Fruit fly (Drosophila melanogaster) whole organism, embryonic: ENCODE measurements around the gene CG34180.

Source experiments
- Abd-B ChIP-seq: fragments of 200-800 bp; sonication (Bioruptor generic); optimal IDR thresholded peaks from 2 replicates; lab custom pipeline; 2018; ENCODE audit warnings: missing biosample characterization, mild to moderate bottlenecking, missing genetic modification characterization, moderate library complexity
- Asciz ChIP-seq: fragments of 200-800 bp; sonication (Bioruptor generic); optimal IDR thresholded peaks from 2 replicates; lab custom pipeline; 2017; ENCODE audit warnings: missing biosample characterization, mild to moderate bottlenecking, missing genetic modification characterization, missing genetic modification reagents
- BEAF-32 ChIP-seq: fragments of 200-800 bp; sonication (Bioruptor generic); optimal IDR thresholded peaks from 3 replicates; lab custom pipeline; 2017; ENCODE audit warnings: missing biosample characterization, missing genetic modification characterization, mild to moderate bottlenecking, moderate library complexity, missing genetic modification reagents
- CG10147 ChIP-seq: fragments of 200-800 bp; sonication (Bioruptor generic); optimal IDR thresholded peaks from 2 replicates; lab custom pipeline; 2019; ENCODE audit warnings: missing biosample characterization, mild to moderate bottlenecking, missing genetic modification characterization, moderate library complexity
- CG10431 ChIP-seq: fragments of 200-800 bp; sonication (Bioruptor generic); optimal IDR thresholded peaks from 3 replicates; lab custom pipeline; 2018; ENCODE audit warnings: missing biosample characterization, mild to moderate bottlenecking, missing genetic modification characterization
- CG1233 ChIP-seq: fragments of 200-800 bp; sonication (Bioruptor generic); optimal IDR thresholded peaks from 4 replicates; lab custom pipeline; 2018; ENCODE audit warnings: missing biosample characterization, mild to moderate bottlenecking, missing genetic modification characterization
- CG13123 ChIP-seq: fragments of 200-800 bp; sonication (Bioruptor generic); optimal IDR thresholded peaks from 2 replicates; lab custom pipeline; 2016; ENCODE audit warnings: missing biosample characterization, missing genetic modification characterization
- CG13287 ChIP-seq: fragments of 200-800 bp; sonication (Bioruptor generic); IDR thresholded peaks from 2 replicates; pipeline ENCODE4 v1.3.6; 2022; ENCODE audit warnings: missing biosample characterization, missing genetic modification characterization; ENCODE audit not compliant: partially characterized antibody
- CG14050 ChIP-seq: fragments of 200-800 bp; sonication (Bioruptor generic); IDR thresholded peaks from 3 replicates; pipeline ENCODE4 v1.3.6; 2022; ENCODE audit warnings: missing biosample characterization, missing genetic modification characterization
- CG14710 ChIP-seq: fragments of 200-800 bp; sonication (Bioruptor generic); optimal IDR thresholded peaks from 3 replicates; lab custom pipeline; 2019; ENCODE audit warnings: missing biosample characterization, mild to moderate bottlenecking, missing genetic modification characterization, moderate library complexity
- CG16813 ChIP-seq: fragments of 200-800 bp; sonication (Bioruptor generic); IDR thresholded peaks from 3 replicates; pipeline ENCODE4 v1.3.6; 2022; ENCODE audit warnings: missing biosample characterization, missing genetic modification characterization; ENCODE audit not compliant: partially characterized antibody
- CG17802 ChIP-seq: fragments of 200-800 bp; sonication (Bioruptor generic); optimal IDR thresholded peaks from 2 replicates; lab custom pipeline; 2018; ENCODE audit warnings: missing biosample characterization, mild to moderate bottlenecking, missing genetic modification characterization, moderate library complexity
- CG34224 ChIP-seq: fragments of 200-800 bp; sonication (Bioruptor generic); IDR thresholded peaks from 3 replicates; pipeline ENCODE4 v1.3.6; 2022; ENCODE audit warnings: missing biosample characterization, missing genetic modification characterization; ENCODE audit not compliant: partially characterized antibody
- Dp ChIP-seq: fragments of 200-800 bp; sonication (Bioruptor generic); optimal IDR thresholded peaks from 2 replicates; lab custom pipeline; 2018; ENCODE audit warnings: missing biosample characterization, mild to moderate bottlenecking, missing genetic modification characterization, moderate library complexity
- E2f2 ChIP-seq: fragments of 200-800 bp; sonication (Bioruptor generic); IDR thresholded peaks from 2 replicates; pipeline ENCODE4 v1.3.6; 2022; ENCODE audit warnings: missing biosample characterization, missing genetic modification characterization
- MBD-R2 ChIP-seq: fragments of 200-800 bp; sonication (Bioruptor generic); IDR thresholded peaks from 2 replicates; pipeline ENCODE4 v1.3.6; 2022; ENCODE audit warnings: missing biosample characterization, missing genetic modification characterization
- Oli ChIP-seq: fragments of 200-800 bp; sonication (Bioruptor generic); optimal IDR thresholded peaks from 2 replicates; lab custom pipeline; 2018; ENCODE audit warnings: missing biosample characterization, mild to moderate bottlenecking, missing genetic modification characterization, moderate library complexity
- Opbp ChIP-seq: fragments of 200-800 bp; sonication (Bioruptor generic); IDR thresholded peaks from 3 replicates; pipeline ENCODE4 v1.3.6; 2022; ENCODE audit warnings: missing biosample characterization, missing genetic modification characterization; ENCODE audit not compliant: partially characterized antibody
- Scr ChIP-seq: fragments of 200-800 bp; sonication (Bioruptor generic); IDR thresholded peaks from 2 replicates; pipeline ENCODE4 v1.3.6; 2022; ENCODE audit warnings: missing biosample characterization, missing genetic modification characterization; ENCODE audit not compliant: partially characterized antibody
- Sin3A ChIP-seq: fragments of >200 bp; optimal IDR thresholded peaks from 2 replicates; lab custom pipeline; 2018
- Sry-δ ChIP-seq: fragments of 200-800 bp; sonication (Bioruptor generic); optimal IDR thresholded peaks from 2 replicates; lab custom pipeline; 2016; ENCODE audit warnings: missing biosample characterization, missing genetic modification characterization
- amos ChIP-seq: fragments of 200-800 bp; sonication (Bioruptor generic); IDR thresholded peaks from 2 replicates; pipeline ENCODE4 v1.3.6; 2022; ENCODE audit warnings: missing biosample characterization, missing genetic modification characterization; ENCODE audit not compliant: partially characterized antibody
- bbx ChIP-seq: fragments of 200-800 bp; sonication (Bioruptor generic); IDR thresholded peaks from 2 replicates; pipeline ENCODE4 v1.3.6; 2022; ENCODE audit warnings: missing biosample characterization, missing genetic modification characterization; ENCODE audit not compliant: partially characterized antibody
- cato ChIP-seq: fragments of 200-800 bp; sonication (Bioruptor generic); optimal IDR thresholded peaks from 2 replicates; lab custom pipeline; 2016; ENCODE audit warnings: missing biosample characterization, missing genetic modification characterization, borderline replicate concordance
- chif ChIP-seq, 2 experiments: fragments of 200-800 bp; sonication (Bioruptor generic); optimal IDR thresholded peaks; 3 replicates each; lab custom pipeline; 2016; ENCODE audit warnings: missing biosample characterization in 2 of 2, missing genetic modification characterization in 2 of 2
- corto ChIP-seq: fragments of 200-800 bp; sonication (Bioruptor generic); optimal IDR thresholded peaks from 2 replicates; lab custom pipeline; 2016; ENCODE audit warnings: missing biosample characterization, mild to moderate bottlenecking, missing genetic modification characterization, moderate library complexity
- dpn ChIP-seq, 2 experiments: fragments of 200-800 bp; sonication (Bioruptor generic); optimal IDR thresholded peaks; 3 replicates each; lab custom pipeline; 2016; ENCODE audit warnings: missing biosample characterization in 2 of 2, missing genetic modification characterization in 2 of 2
- klu ChIP-seq: fragments of 200-800 bp; sonication (Bioruptor generic); IDR thresholded peaks from 2 replicates; pipeline ENCODE4 v1.3.6; 2022; ENCODE audit warnings: missing biosample characterization, missing genetic modification characterization
- nerfin-1 ChIP-seq: fragments of 200-800 bp; sonication (Bioruptor generic); optimal IDR thresholded peaks from 3 replicates; lab custom pipeline; 2019; ENCODE audit warnings: missing biosample characterization, mild to moderate bottlenecking, missing genetic modification characterization, moderate library complexity
- nerfin-2 ChIP-seq: fragments of 200-800 bp; sonication (Bioruptor generic); IDR thresholded peaks from 2 replicates; pipeline ENCODE4 v1.3.6; 2022; ENCODE audit warnings: missing biosample characterization, missing genetic modification characterization; ENCODE audit not compliant: partially characterized antibody
- nmo ChIP-seq: fragments of 200-800 bp; sonication (Bioruptor generic); optimal IDR thresholded peaks from 2 replicates; lab custom pipeline; 2018; ENCODE audit warnings: missing biosample characterization, mild to moderate bottlenecking, missing genetic modification characterization, moderate library complexity
- onecut ChIP-seq: fragments of 200-800 bp; sonication (Bioruptor generic); IDR thresholded peaks from 2 replicates; pipeline ENCODE4 v1.3.6; 2022; ENCODE audit warnings: missing biosample characterization, missing genetic modification characterization
- pnt ChIP-seq: fragments of 200-800 bp; sonication (Bioruptor generic); optimal IDR thresholded peaks from 3 replicates; lab custom pipeline; 2016; ENCODE audit warnings: missing biosample characterization, missing genetic modification characterization
- sd ChIP-seq: fragments of 200-800 bp; sonication (Bioruptor generic); optimal IDR thresholded peaks from 3 replicates; lab custom pipeline; 2018; ENCODE audit warnings: missing biosample characterization, mild to moderate bottlenecking, missing genetic modification characterization, moderate library complexity
- sna ChIP-seq: fragments of 200-800 bp; sonication (Bioruptor generic); IDR thresholded peaks from 2 replicates; pipeline ENCODE4 v1.3.6; 2022; ENCODE audit warnings: missing biosample characterization, missing genetic modification characterization; ENCODE audit not compliant: partially characterized antibody
- stwl ChIP-seq: fragments of 200-800 bp; sonication (Bioruptor generic); optimal IDR thresholded peaks from 3 replicates; lab custom pipeline; 2018; ENCODE audit warnings: missing biosample characterization, mild to moderate bottlenecking, missing genetic modification characterization, moderate library complexity
- tll ChIP-seq, 2 experiments: fragments of 200-800 bp in 1 of 2; fragments of >200 bp in 1 of 2; sonication (Bioruptor generic) in 1 of 2; optimal IDR thresholded peaks; 2 replicates each; lab custom pipeline; 2017 to 2019; ENCODE audit warnings: missing biosample characterization in 2 of 2, missing genetic modification characterization in 2 of 2, mild to moderate bottlenecking in 1 of 2, moderate library complexity in 1 of 2
- trem ChIP-seq: fragments of 200-800 bp; optimal IDR thresholded peaks from 3 replicates; lab custom pipeline; 2019; ENCODE audit warnings: missing biosample characterization, mild to moderate bottlenecking, missing genetic modification characterization, moderate library complexity
- unpg ChIP-seq: fragments of 200-800 bp; sonication (Bioruptor generic); optimal IDR thresholded peaks from 3 replicates; lab custom pipeline; 2018; ENCODE audit warnings: missing biosample characterization, mild to moderate bottlenecking, missing genetic modification characterization, moderate library complexity

The CG34180 gene

DNA sequence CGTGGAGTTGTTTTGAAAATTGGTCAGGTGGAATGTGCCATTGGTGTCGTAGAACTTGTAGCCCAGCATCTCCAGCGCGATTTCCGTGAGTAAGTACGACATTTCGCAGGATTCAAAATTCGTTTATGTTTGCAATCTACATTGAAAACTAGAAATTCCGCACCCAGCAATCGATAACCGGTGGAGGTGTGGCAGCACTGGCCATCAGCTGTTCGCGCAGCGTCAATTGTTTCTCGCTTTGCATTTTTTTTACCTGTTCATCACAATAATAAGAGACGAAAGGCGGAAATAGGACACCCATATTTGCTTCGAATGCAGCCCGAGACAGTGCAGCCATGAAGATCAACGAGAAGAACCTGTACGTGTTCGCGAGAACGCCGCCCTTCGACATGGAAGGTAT is 11.8 kb upstream of the CG34180 start, which contains the start of the genes CG34179 and slmo (continued):
- TF ChIP-seq chif (GFP tag; optimal IDR thresholded peaks at IDR 0.05; lab: Kevin White, UChicago): no peak
- TF ChIP-seq Oli (tag; lab: Kevin White, UChicago): no peak
- peak; percentile 74 for TF ChIP-seq sd (tag; lab: Kevin White, UChicago)
- peak; percentile 50 for TF ChIP-seq CG13287 (GFP tag; lab: Robert Waterston, UW)
- peak; percentile 22; the same call in 2 of the 3 replicates for TF ChIP-seq CG16813
- no peak for TF ChIP-seq CG10431 (GFP tag; lab: Kevin White, UChicago)
- peak; percentile 43; the same call in 1 of the 3 replicates for TF ChIP-seq Opbp (GFP tag; lab: Robert Waterston, UW)
- no peak for TF ChIP-seq pnt (GFP tag; lab: Kevin White, UChicago)
- TF ChIP-seq trem (tag; lab: Kevin White, UChicago): peak; percentile 35
- TF ChIP-seq CG17802 (tag; lab: Kevin White, UChicago): no peak
- no peak for TF ChIP-seq unpg (GFP tag; lab: Kevin White, UChicago)
- peak; percentile 13 for TF ChIP-seq Sin3A (lab: Kevin White, UChicago)
- 0 out of 2 replicates have a peak, but pooled peaks have one; percentile 12 for TF ChIP-seq amos
- peak; percentile 48; the same call in 1 of the 2 replicates for TF ChIP-seq onecut (GFP tag; lab: Robert Waterston, UW)
- TF ChIP-seq tll (GFP tag; optimal IDR thresholded peaks at IDR 0.05; lab: Kevin White, UChicago): no peak
- no peak for TF ChIP-seq CG13123 (GFP tag; lab: Kevin White, UChicago)
- no peak for TF ChIP-seq CG1233
- TF ChIP-seq sna: peak; percentile 40; the same call in 1 of the 2 replicates
- TF ChIP-seq nerfin-2 (GFP tag; lab: Robert Waterston, UW): no peak
- 0 out of 3 replicates have a peak, but pooled peaks have one; percentile 15 for TF ChIP-seq CG34224 (GFP tag; lab: Robert Waterston, UW)
- peak; percentile 20 for TF ChIP-seq BEAF-32 (GFP tag; lab: Kevin White, UChicago)
- TF ChIP-seq nerfin-1 (tag; lab: Kevin White, UChicago): peak; percentile 28
- no peak for TF ChIP-seq dpn (GFP tag; optimal IDR thresholded peaks at IDR 0.05; lab: Kevin White, UChicago)
- TF ChIP-seq E2f2 (GFP tag; lab: Robert Waterston, UW): peak; percentile 52
- TF ChIP-seq CG14710 (tag; lab: Kevin White, UChicago): peak; percentile 99
- peak; percentile 37 for TF ChIP-seq Dp (GFP tag; lab: Kevin White, UChicago)
- peak; percentile 33 for TF ChIP-seq Sry-δ (GFP tag; lab: Kevin White, UChicago)
- no peak for TF ChIP-seq Abd-B (GFP tag; lab: Kevin White, UChicago)
- no peak for TF ChIP-seq CG10147 (GFP tag; lab: Kevin White, UChicago)
- TF ChIP-seq corto (GFP tag; lab: Kevin White, UChicago): no peak
- no peak for TF ChIP-seq cato (GFP tag; lab: Kevin White, UChicago)
- TF ChIP-seq bbx (GFP tag; lab: Robert Waterston, UW): peak; percentile 40; the same call in 1 of the 2 replicates
- TF ChIP-seq CG14050 (GFP tag; lab: Robert Waterston, UW): no peak
- TF ChIP-seq Scr (GFP tag; lab: Robert Waterston, UW): peak; percentile 30; the same call in 1 of the 2 replicates
- peak; percentile 85 for TF ChIP-seq MBD-R2
- no peak for TF ChIP-seq Asciz (GFP tag; lab: Kevin White, UChicago)
- no peak for TF ChIP-seq klu (GFP tag; lab: Robert Waterston, UW)
- no peak for TF ChIP-seq nmo (GFP tag; lab: Kevin White, UChicago)
- TF ChIP-seq stwl: peak; percentile 2
